Fruit fly (Drosophila melanogaster) whole organism: ENCODE measurements around the gene CG2608.

Experiments
- CG8478 ChIP-seq: fragments of >200 bp; optimal IDR thresholded peaks from 2 replicates; lab custom pipeline; 2018; ENCODE audit warnings: inconsistent platforms
- Dll ChIP-seq: fragments of >200 bp; optimal IDR thresholded peaks from 2 replicates; lab custom pipeline; 2017
- EcR ChIP-seq, 2 experiments: fragments of >200 bp; optimal IDR thresholded peaks; 2 replicates each; lab custom pipeline; 2017; ENCODE audit warnings: missing biosample characterization in 2 of 2, missing genetic modification characterization in 2 of 2, missing genetic modification reagents in 2 of 2
- pan ChIP-seq: fragments of >200 bp; optimal IDR thresholded peaks from 2 replicates; lab custom pipeline; 2017
- psq ChIP-seq: fragments of >200 bp; optimal IDR thresholded peaks from 2 replicates; lab custom pipeline; 2017
- usp ChIP-seq: fragments of >200 bp; optimal IDR thresholded peaks from 2 replicates; lab custom pipeline; 2017; ENCODE audit warnings: missing biosample characterization, missing genetic modification characterization, mixed read lengths

Gene CG2608

DNA sequence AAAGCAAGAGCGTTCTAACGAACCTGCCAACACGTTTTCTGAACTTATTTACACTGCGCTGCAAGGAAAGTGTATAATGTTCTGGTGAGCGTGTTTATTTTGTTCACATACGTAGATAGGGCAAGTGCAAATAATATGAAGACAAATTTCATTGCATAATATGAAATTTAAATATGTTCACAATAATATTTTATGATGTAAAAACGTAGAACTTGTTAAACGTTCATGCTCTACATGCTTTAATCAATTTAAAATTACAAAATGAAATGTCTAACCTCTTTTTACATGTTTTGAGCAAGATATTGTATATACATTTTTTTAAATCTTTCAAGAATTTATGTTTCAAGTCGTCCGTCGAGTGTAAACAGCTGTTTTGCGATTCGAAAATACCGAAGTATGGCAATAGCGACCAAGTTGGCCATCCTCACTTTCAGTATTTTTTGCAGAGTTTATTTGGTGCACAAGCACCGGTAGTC is at the start of gene CG2608, which contains the start of gene phr6-4:
CG2608 (plus strand) TSS at position 429 of the 476 bp plus-strand sequence.
phr6-4 (minus strand) TSS at position 398 of the 476 bp plus-strand sequence.
- TF ChIP-seq psq (lab: Kevin White, UChicago) (no peak), EcR (GFP tag; optimal IDR thresholded peaks at IDR 0.05; lab: Kevin White, UChicago) (no peak), pan (no peak), CG8478 (lab: Kevin White, UChicago) (no peak), usp (no peak), Dll (lab: Kevin White, UChicago) (no peak)

DNA sequence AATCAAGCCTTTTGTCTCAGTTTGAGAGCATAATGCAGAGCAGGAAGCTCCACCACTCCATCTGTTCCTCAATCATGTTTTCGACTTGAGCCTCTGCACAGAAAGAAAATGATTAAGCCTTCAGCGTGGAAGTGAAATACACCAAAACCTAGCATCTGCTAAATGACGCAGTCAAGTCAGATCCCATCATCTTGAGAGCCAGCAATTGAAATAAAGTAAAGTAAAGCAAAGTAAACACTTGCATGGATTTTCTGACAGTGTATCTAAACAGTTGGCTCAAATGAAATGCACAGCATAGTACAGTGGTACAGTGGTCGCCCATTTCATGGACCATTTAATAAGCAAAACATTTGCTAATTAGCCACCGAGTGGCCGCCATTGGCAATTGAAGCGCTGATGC is 47.9 kb upstream of the CG2608 start:
- no peak for TF ChIP-seq usp

DNA sequence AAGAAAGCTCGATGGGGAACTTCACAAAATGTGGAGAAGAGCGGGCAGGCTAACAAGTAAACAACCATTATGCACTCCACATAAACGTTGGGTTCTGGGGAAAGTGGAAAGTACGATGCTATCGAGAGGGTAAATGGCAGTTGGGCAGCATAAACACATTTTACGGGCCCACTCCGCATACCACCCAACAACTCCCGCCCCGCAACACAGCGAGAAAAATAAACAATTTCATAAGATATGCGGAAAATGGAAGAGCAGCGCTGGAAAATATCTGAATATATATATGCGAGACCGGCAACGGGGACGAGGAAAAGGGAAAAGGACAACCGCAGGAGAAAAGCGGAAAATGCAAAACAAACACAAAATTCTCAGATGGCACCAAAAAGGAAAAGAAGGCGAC is 44.3 kb upstream of the CG2608 start:
- no peak for TF ChIP-seq EcR (GFP tag; optimal IDR thresholded peaks at IDR 0.05; lab: Kevin White, UChicago)
- TF ChIP-seq CG8478 (lab: Kevin White, UChicago) = no peak
- no peak for TF ChIP-seq pan
- no peak for TF ChIP-seq psq (lab: Kevin White, UChicago)
- no peak for TF ChIP-seq usp
- TF ChIP-seq Dll (lab: Kevin White, UChicago) = no peak

dm6 chr2L:20604096-20604495 is 41.5 kb upstream of the CG2608 start, which contains the start of gene CG31677:
Gene CG31677, minus strand, starts transcription at chr2L:20604196.
- TF ChIP-seq Dll (lab: Kevin White, UChicago) (no peak), pan (no peak), psq (lab: Kevin White, UChicago) (no peak), EcR (GFP tag; optimal IDR thresholded peaks at IDR 0.05; lab: Kevin White, UChicago) (no peak), CG8478 (lab: Kevin White, UChicago) (no peak), usp (no peak)

DNA sequence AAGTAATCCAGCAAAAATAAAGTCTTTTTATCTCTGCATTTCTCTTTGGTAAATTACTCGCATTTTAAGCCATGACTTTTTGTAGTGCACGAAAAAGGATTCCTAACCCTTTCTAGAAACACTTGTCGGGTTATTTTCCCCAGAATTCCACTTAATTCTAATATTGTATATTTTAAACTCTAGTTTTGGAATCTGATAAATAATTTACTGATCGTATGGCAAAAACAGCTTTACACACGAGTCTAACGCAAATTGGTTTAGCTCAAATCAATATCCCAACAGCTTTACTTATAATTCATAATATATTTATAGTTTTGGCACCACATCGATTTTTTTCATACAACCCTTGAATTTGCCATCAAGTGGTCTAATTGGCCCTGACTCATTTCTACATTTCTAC is 31.4 kb upstream of the CG2608 start, which contains the start of gene CG15475:
CG15475 (plus strand) TSS at position 301 of the 400 bp plus-strand sequence.
- TF ChIP-seq EcR (GFP tag; optimal IDR thresholded peaks at IDR 0.05; lab: Kevin White, UChicago) (no peak), Dll (lab: Kevin White, UChicago) (no peak), psq (lab: Kevin White, UChicago) (no peak), pan (no peak), usp (no peak), CG8478 (lab: Kevin White, UChicago) (no peak)

- TF ChIP-seq Dll (lab: Kevin White, UChicago) = no peak
- no peak for TF ChIP-seq usp
- no peak for TF ChIP-seq psq (lab: Kevin White, UChicago)
- TF ChIP-seq EcR (GFP tag; optimal IDR thresholded peaks at IDR 0.05; lab: Kevin White, UChicago) = no peak
- no peak for TF ChIP-seq pan
- no peak for TF ChIP-seq CG8478 (lab: Kevin White, UChicago)
Observed at dm6 chr2L:20634215-20634614, 11.4 kb upstream of the CG2608 start, which contains the start of gene CG17472. Gene CG17472, plus strand, starts transcription at chr2L:20634515.

DNA sequence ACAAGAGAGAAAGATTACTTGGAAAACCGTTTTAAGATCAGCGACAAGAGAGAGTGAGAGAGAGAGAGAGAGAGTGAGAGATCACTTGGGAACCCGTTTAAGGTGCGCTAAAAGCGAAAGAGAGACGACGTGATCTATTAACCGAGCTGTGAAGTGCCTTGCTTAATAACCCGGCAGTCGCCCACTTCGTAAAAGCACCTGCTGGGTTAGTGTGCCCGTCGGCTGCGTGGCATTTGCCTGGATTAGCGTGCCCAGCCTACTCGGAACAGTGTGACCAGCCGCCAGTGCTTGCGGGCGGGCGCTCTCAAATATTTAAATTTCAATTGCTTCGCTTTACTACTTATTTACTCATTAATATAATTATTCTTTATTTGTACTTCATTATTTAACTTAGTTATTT is 7.2 kb upstream of the CG2608 start:
- TF ChIP-seq usp = no peak
- TF ChIP-seq Dll (lab: Kevin White, UChicago) = no peak
- TF ChIP-seq EcR (GFP tag; optimal IDR thresholded peaks at IDR 0.05; lab: Kevin White, UChicago) = no peak
- no peak for TF ChIP-seq psq (lab: Kevin White, UChicago)
- TF ChIP-seq pan = no peak
- TF ChIP-seq CG8478 (lab: Kevin White, UChicago) = no peak

DNA sequence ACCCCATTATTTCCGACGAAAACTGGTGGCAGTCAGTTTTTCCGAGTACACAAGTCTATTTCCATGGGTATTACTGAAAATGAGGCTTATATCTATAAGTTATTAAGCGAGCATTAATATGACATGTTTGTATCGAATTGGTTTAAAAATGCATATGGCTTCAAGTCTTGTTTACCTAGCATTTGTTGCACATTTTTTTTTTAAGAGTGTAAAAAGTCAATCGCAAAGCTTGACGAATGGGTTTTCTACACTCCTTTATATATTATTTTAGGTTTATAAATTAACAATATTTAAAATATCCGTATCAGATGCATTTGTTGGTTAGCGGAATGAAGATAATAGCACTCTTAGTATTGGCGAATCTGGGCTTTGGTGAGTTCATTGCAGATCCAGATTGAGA is 5.8 kb upstream of the CG2608 start, which contains the start of gene CG31680:
CG31680 (plus strand) TSS at position 301 of the 400 bp plus-strand sequence.
- no peak for TF ChIP-seq CG8478 (lab: Kevin White, UChicago)
- TF ChIP-seq pan = no peak
- TF ChIP-seq EcR (GFP tag; optimal IDR thresholded peaks at IDR 0.05; lab: Kevin White, UChicago) = no peak
- no peak for TF ChIP-seq psq (lab: Kevin White, UChicago)
- TF ChIP-seq Dll (lab: Kevin White, UChicago) = no peak
- no peak for TF ChIP-seq usp

- TF ChIP-seq CG8478 (lab: Kevin White, UChicago) (no peak), pan (no peak), EcR (GFP tag; optimal IDR thresholded peaks at IDR 0.05; lab: Kevin White, UChicago) (no peak), Dll (lab: Kevin White, UChicago) (no peak), usp (no peak), psq (lab: Kevin White, UChicago) (no peak)
Observed at dm6 chr2L:20640617-20641016, 5.0 kb upstream of the CG2608 start, which contains the start of gene Sfp38D. Gene Sfp38D, plus strand, starts transcription at chr2L:20640917.

DNA sequence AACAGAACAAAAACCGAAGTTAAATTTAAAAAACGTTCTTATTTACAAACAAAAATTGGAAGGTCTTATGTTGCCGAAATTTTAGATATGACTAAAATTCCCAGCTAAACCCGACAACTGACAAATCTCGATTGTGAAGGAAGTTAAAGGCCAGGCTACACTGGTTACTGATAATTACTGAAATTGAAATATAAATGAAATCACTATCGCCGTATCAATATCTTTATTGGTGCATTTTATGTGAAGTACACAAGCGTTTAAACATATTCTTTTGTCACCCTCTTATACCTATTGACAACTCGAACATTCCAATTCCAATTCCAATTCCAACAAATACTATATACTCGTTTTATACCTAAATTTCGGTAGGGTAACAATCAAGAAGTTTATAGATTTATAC is 2.5 kb upstream of the CG2608 start, which contains the start of gene CG17470:
CG17470 (minus strand) TSS at position 101 of the 400 bp plus-strand sequence.
- TF ChIP-seq pan = no peak
- TF ChIP-seq psq (lab: Kevin White, UChicago) = no peak
- TF ChIP-seq usp = no peak
- TF ChIP-seq EcR (GFP tag; optimal IDR thresholded peaks at IDR 0.05; lab: Kevin White, UChicago) = no peak
- no peak for TF ChIP-seq CG8478 (lab: Kevin White, UChicago)
- no peak for TF ChIP-seq Dll (lab: Kevin White, UChicago)

DNA sequence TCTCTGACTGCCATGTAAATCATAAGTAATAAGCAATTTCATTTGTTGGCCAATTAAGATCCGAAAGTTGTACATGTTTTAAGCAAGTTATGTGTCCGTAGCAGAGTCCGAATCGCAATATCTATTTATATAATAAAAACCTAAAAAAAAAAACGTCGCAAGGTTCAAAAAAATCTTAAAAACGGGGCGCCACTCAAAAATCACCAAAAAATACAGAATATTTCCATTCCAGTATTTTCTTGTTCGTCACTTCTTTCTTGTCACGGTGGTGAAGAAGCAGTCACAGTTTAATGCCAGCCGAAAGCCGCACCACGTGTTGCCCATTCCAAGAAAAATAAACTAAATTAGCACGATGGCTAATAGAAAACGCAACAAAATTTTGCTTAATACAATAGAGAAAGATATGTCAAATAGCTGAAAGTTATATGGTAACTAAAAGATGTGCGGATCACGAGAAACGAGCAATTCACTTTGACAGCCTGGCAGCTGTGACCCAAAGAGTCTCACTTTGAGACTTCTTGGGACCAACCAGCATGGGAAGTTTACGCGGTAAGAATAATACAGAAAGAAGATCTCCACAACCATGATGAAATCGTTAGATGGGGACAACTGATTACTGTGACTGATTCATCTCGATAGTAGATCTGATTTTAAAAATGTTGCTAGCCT is 1.8 kb downstream of the CG2608 start:
- no peak for TF ChIP-seq psq (lab: Kevin White, UChicago)
- TF ChIP-seq pan = no peak
- no peak for TF ChIP-seq Dll (lab: Kevin White, UChicago)
- no peak for TF ChIP-seq EcR (GFP tag; optimal IDR thresholded peaks at IDR 0.05; lab: Kevin White, UChicago)
- no peak for TF ChIP-seq CG8478 (lab: Kevin White, UChicago)
- TF ChIP-seq usp = no peak

DNA sequence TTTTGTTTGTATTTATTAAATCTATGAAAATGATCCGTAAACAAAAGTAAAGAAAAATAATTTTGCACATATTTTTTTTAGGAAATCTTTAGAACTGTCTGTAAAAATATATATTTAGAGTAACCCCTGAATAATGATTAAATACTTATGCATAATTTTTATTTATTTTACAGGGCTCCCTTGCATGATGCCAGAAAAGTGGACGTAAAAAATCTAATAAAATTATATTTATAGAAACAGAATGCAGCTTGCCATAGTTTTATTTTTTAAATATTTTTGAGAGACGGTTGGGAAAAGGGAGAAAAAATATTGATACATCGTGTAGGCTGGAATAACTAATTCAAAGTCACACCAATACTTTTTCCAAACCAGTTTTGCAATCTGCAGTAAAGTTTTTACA is 3.0 kb downstream of the CG2608 start, which contains the start of gene CG18810:
CG18810 (plus strand) TSS at position 301 of the 400 bp plus-strand sequence.
- TF ChIP-seq Dll (lab: Kevin White, UChicago) (no peak), usp (no peak), CG8478 (lab: Kevin White, UChicago) (no peak), pan (no peak), EcR (GFP tag; optimal IDR thresholded peaks at IDR 0.05; lab: Kevin White, UChicago) (no peak), psq (lab: Kevin White, UChicago) (no peak)
